Worm (Caenorhabditis elegans) whole organism, young adult: Measurements from ENCODE around the gene EEED8.4.

Experiments used
- F49E8.2 ChIP-seq: sonication (generic microtip); optimal IDR thresholded peaks from 3 replicates; lab custom pipeline; 2017; ENCODE audit warnings: missing genetic modification characterization, mild to moderate bottlenecking, missing compliant biosample characterization, antibody characterized with exemption, moderate library complexity; ENCODE audit not compliant: insufficient read depth
- bed-1 ChIP-seq: fragments of 200-800 bp; sonication (Bioruptor generic); IDR thresholded peaks from 2 replicates; pipeline ENCODE4 v1.3.6; 2022; ENCODE audit warnings: missing genetic modification reagents, missing genetic modification characterization, missing compliant biosample characterization
- snpc-4 ChIP-seq, 5 experiments: fragments of 150-350 bp in 1 of 5; sonication (generic microtip) in 4 of 5; optimal IDR thresholded peaks; 2 replicates each; lab custom pipeline; 2014 to 2018; ENCODE audit warnings: missing genetic modification characterization in 5 of 5, missing biosample characterization in 3 of 5, antibody characterized with exemption in 2 of 5, mild to moderate bottlenecking in 2 of 5, missing compliant biosample characterization in 2 of 5, missing genotype in 2 of 5, moderate library complexity in 2 of 5, missing genetic modification reagents in 1 of 5
- tlf-1 ChIP-seq: fragments of 200-800 bp; sonication (Bioruptor generic); optimal IDR thresholded peaks from 2 replicates; lab custom pipeline; 2018; ENCODE audit warnings: mild to moderate bottlenecking, missing genetic modification characterization, missing compliant biosample characterization

DNA sequence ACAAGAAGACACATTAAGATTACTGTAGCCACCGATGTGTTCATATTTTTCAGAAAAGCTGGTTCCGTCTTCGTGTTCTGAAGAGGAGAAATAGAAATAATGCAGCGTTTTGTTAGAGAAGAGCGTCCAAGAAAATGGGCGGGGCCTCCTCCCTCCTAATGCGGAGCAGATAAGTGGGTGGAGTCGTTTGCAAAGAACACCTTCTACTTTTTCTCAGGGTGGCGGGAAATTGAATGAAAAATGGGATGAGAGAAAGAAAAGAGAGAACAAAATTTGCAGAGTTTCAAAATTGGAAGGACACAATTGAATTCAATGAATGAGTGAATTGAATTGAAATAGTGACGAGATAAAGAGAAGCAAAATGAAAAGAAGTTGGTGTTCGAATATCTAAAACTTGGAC lies 43.5 kb upstream of the EEED8.4 start, which contains the start of gene F09E5.16:
- no peak for TF ChIP-seq tlf-1
- TF ChIP-seq F49E8.2 (tag; lab: Kevin White, UChicago): no peak
- TF ChIP-seq bed-1: no peak
- no peak for TF ChIP-seq snpc-4 (GFP tag; optimal IDR thresholded peaks at IDR 0.05; lab: Kevin White, UChicago)
- TF ChIP-seq snpc-4 (tag; optimal IDR thresholded peaks at IDR 0.05; lab: Kevin White, UChicago): no peak
